Worm (Caenorhabditis elegans): Measurements from ENCODE around the gene F26D2.10.

DNA sequence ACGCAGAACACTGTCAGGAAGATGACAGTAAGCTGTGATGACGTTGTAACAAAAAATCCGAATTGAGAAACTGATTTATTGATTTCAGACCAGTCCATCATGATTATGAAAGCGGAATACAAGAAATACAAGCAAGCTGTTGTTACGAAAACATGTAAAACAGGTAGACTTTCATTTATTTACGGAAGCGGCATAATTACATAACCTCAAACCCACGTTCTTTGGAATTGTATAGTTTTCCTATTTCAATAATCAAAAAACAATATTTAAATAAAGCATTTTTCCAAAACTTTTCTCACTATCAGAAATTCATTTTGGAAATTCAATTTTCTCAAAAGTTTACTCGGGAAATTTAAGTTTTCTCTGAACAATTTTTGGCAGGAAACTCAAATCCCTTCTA lies 29.3 kb upstream of the F26D2.10 start, which contains the start of gene str-15:
- TF ChIP-seq snpc-4 (tag; optimal IDR thresholded peaks at IDR 0.05) = no peak
- TF ChIP-seq pha-4 (tag; optimal IDR thresholded peaks at IDR 0.05) = no peak
- no peak for TF ChIP-seq nhr-237 (tag; optimal IDR thresholded peaks at IDR 0.05)
- no peak for TF ChIP-seq mls-2 (tag; optimal IDR thresholded peaks at IDR 0.05)
- no peak for TF ChIP-seq lin-13 (tag; optimal IDR thresholded peaks at IDR 0.05)
- TF ChIP-seq ztf-11 (tag; optimal IDR thresholded peaks at IDR 0.05) = no peak
- no peak for TF ChIP-seq unc-120 (tag; optimal IDR thresholded peaks at IDR 0.05; ENCODE audit: poor library complexity, severe bottlenecking)
- TF ChIP-seq unc-62 (GFP tag; optimal IDR thresholded peaks at IDR 0.05) = no peak
- no peak for TF ChIP-seq elt-1 (tag; optimal IDR thresholded peaks at IDR 0.05; ENCODE audit: borderline replicate concordance, insufficient read depth)
